Worm (Caenorhabditis elegans) whole organism, midembryonic: ENCODE data around the gene B0495.9.

Experiments
- T22C8.4 ChIP-seq: fragments of 200-800 bp; sonication (Bioruptor generic); IDR thresholded peaks from 2 replicates; pipeline ENCODE4 v1.3.6; 2022; ENCODE audit warnings: missing genetic modification characterization, missing compliant biosample characterization
- med-1 ChIP-seq: sonication (generic microtip); optimal IDR thresholded peaks from 2 replicates; lab custom pipeline; 2017; ENCODE audit warnings: missing genetic modification characterization, mild to moderate bottlenecking, missing compliant biosample characterization, antibody characterized with exemption, missing genetic modification reagents; ENCODE audit not compliant: insufficient read depth
- ref-1 ChIP-seq: fragments of 200-800 bp; sonication (Bioruptor generic); conservative IDR thresholded peaks from 2 replicates; pipeline ENCODE4 v1.3.6; 2022; ENCODE audit warnings: missing genetic modification reagents, missing genetic modification characterization, missing compliant biosample characterization
- tab-1 ChIP-seq: fragments of 200-800 bp; sonication (Bioruptor generic); IDR thresholded peaks from 2 replicates; pipeline ENCODE4 v1.3.6; 2022; ENCODE audit warnings: missing genetic modification characterization, missing compliant biosample characterization
- ztf-23 ChIP-seq: fragments of 200-800 bp; sonication (Bioruptor generic); IDR thresholded peaks from 2 replicates; pipeline ENCODE4 v1.3.6; 2022; ENCODE audit warnings: missing genetic modification reagents, missing genetic modification characterization, missing compliant biosample characterization
- ztf-29 ChIP-seq: fragments of 200-800 bp; sonication (Bioruptor generic); IDR thresholded peaks from 2 replicates; pipeline ENCODE4 v1.3.6; 2022; ENCODE audit warnings: missing genetic modification reagents, missing genetic modification characterization, missing compliant biosample characterization

- TF ChIP-seq ref-1 (no peak), ztf-29 (GFP tag; lab: Robert Waterston, UW) (no peak), tab-1 (no peak), ztf-23 (GFP tag; lab: Robert Waterston, UW) (no peak), T22C8.4 (GFP tag; lab: Robert Waterston, UW) (no peak), med-1 (GFP tag; lab: Kevin White, UChicago) (no peak)
These were observed 818 bp upstream of the B0495.9 start, which contains the start of gene sre-1 for ce11 chrII:7709301-7709754.
